Worm (Caenorhabditis elegans): ENCODE results near the gene F01F1.2.

DNA sequence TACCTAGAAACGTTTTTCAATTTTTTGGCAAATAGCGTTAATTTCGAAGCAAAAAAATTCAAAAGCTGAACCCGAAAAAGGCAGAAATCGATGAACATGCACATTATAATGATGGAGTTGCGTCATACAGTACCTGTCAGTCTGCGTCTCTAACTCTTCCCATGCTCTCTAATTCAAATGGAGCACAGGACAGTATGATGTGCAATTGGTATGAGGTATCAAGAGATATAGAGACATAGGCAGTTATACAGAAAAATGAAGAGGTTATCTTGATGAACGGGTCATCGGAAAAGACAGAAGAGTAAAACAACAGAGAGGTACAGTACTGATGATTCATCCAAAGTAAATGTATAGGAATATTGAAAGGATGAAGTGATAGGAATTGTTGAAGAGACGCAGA, 22.4 kb downstream of the F01F1.2 start:
- no peak for TF ChIP-seq T22C8.4 (GFP tag; IDR thresholded peaks at IDR 0.05)
- no peak for TF ChIP-seq flt-1 (GFP tag; IDR thresholded peaks at IDR 0.05)
- no peak for TF ChIP-seq klf-2 (GFP tag; conservative IDR thresholded peaks at IDR 0.05)
- no peak for TF ChIP-seq ztf-23 (GFP tag; IDR thresholded peaks at IDR 0.05)
- no peak for TF ChIP-seq ref-1 (GFP tag; conservative IDR thresholded peaks at IDR 0.05)
- no peak for TF ChIP-seq tab-1 (GFP tag; IDR thresholded peaks at IDR 0.05)
